Fruit fly (Drosophila melanogaster): Measurements from ENCODE around the gene Hou.

Gene Hou

DNA sequence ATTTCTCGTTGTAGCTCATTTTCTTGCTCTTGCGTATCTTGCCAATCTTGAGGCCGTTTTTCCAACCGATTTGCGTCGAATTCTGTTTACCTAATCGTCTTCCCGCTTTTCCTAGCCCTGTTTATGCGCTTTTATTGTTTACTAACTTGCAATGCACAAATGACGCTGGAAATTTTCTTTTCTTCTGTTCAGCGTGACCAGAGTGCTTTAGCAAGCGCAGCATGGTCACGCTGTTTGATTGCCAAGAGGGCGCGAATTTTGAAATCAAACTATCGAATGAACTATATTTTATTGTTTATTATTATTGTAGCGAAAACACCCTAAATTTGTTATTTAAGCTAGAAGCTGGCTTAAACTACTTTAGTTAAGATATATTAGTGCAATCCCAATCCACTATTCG, at the start of gene Hou:
Gene Hou, minus strand, starts transcription at position 193 of the 400 bp plus-strand sequence.
- TF ChIP-seq dsx (GFP tag; optimal IDR thresholded peaks at IDR 0.05; ENCODE audit: poor library complexity, severe bottlenecking) (peak; percentile 19), CG4318 (GFP tag; optimal IDR thresholded peaks at IDR 0.05) (no peak), Sox14 (GFP tag; optimal IDR thresholded peaks at IDR 0.05) (peak; percentile 33)

DNA sequence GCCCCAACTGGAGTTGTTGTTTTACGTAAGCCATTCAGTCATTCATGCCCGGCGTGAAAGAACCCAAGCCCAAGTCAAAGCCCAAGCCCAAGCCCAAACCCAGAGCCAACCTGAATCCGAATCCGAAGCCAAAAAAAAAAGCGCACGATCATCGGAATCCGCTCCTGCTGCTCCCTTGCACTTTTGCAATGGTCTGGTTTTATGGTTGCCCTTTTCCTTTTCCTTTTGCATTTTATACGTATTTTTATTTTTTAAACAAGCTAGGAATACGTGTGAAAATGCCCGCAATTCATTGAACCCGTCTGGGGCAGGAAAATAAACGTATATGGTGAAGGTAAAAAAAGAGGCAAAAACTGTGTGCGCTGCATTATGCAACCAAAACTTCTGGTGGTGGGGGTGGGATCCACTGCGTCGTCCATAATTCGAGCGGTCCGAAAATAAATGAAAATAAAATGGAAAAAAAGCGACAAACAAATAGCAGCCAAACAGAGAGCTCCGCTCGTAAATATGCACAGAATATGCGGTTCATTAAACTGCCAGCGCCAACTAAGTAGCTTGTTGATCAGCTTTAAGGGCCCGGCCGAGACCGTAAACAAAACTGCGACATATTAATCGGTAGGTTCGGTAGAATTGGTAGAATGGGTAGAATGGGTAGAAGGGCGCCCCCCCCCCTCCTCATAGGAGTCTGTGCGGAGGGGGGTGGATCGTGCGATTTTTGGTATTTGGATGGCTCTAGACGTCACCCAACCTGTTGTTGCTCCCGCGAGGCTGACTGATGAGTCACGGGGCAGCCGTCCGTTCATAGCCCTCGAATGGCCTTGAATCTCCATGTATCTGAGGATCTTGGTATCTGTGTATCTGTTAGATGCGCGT, 49.3 kb upstream of the Hou start:
- TF ChIP-seq Hr4 (GFP tag; optimal IDR thresholded peaks at IDR 0.05) (no peak), CG6808 (GFP tag; optimal IDR thresholded peaks at IDR 0.05) (peak; percentile 28), net (GFP tag; optimal IDR thresholded peaks at IDR 0.05) (no peak), CG8319 (GFP tag; optimal IDR thresholded peaks at IDR 0.05) (no peak), dsx (GFP tag; optimal IDR thresholded peaks at IDR 0.05; ENCODE audit: poor library complexity, severe bottlenecking) (peak; percentile 20), CG15336 (GFP tag; IDR thresholded peaks at IDR 0.05) (no peak), CG16779 (tag; optimal IDR thresholded peaks at IDR 0.05) (no peak), eg (GFP tag; IDR thresholded peaks at IDR 0.05) (no peak), Met (GFP tag; optimal IDR thresholded peaks at IDR 0.05) (no peak), Sox102F (GFP tag; optimal IDR thresholded peaks at IDR 0.05) (no peak), achi (GFP tag; optimal IDR thresholded peaks at IDR 0.05) (no peak), Eip93F (GFP tag; optimal IDR thresholded peaks at IDR 0.05) (no peak), Eip78C (GFP tag) (peak; percentile 34), Lpt (GFP tag; optimal IDR thresholded peaks at IDR 0.05) (no peak), cyc (GFP tag; optimal IDR thresholded peaks at IDR 0.05) (no peak), fd59A (GFP tag; optimal IDR thresholded peaks at IDR 0.05) (no peak), svp (GFP tag) (no peak), Smox (GFP tag; optimal IDR thresholded peaks at IDR 0.05) (no peak), CG34406 (GFP tag; optimal IDR thresholded peaks at IDR 0.05) (no peak), CG6163 (GFP tag; IDR thresholded peaks at IDR 0.05) (0 out of 3 replicates have a peak, but pooled peaks have one; percentile 7), salr (GFP tag; optimal IDR thresholded peaks at IDR 0.05) (no peak), CG11762 (GFP tag; optimal IDR thresholded peaks at IDR 0.05; ENCODE audit: insufficient read depth) (no peak), Ets96B (tag; optimal IDR thresholded peaks at IDR 0.05) (no peak), CG10669 (GFP tag; optimal IDR thresholded peaks at IDR 0.05) (no peak), spab (GFP tag; optimal IDR thresholded peaks at IDR 0.05) (peak; percentile 32), CG3032 (tag; optimal IDR thresholded peaks at IDR 0.05) (no peak), CG10631 (GFP tag; optimal IDR thresholded peaks at IDR 0.05) (no peak), lz (GFP tag; optimal IDR thresholded peaks at IDR 0.05) (no peak), CG32006 (GFP tag; optimal IDR thresholded peaks at IDR 0.05) (no peak), CG11294 (GFP tag; IDR thresholded peaks at IDR 0.05) (no peak), ss (GFP tag; optimal IDR thresholded peaks at IDR 0.05) (peak; percentile 41 to 51), acj6 (GFP tag; optimal IDR thresholded peaks at IDR 0.05) (no peak), esn (GFP tag; optimal IDR thresholded peaks at IDR 0.05) (no peak), Blimp-1 (GFP tag; optimal IDR thresholded peaks at IDR 0.05) (no peak), fd85E (GFP tag; optimal IDR thresholded peaks at IDR 0.05) (no peak), pdm3 (GFP tag; optimal IDR thresholded peaks at IDR 0.05) (no peak), Hr39 (GFP tag; optimal IDR thresholded peaks at IDR 0.05) (no peak), CG9139 (GFP tag; optimal IDR thresholded peaks at IDR 0.05) (peak; percentile 43), CG6276 (GFP tag; optimal IDR thresholded peaks at IDR 0.05) (no peak), Ets21C (GFP tag; optimal IDR thresholded peaks at IDR 0.05) (no peak), vri (GFP tag; optimal IDR thresholded peaks at IDR 0.05) (no peak)

Data from whole organism, prepupa.